Worm (Caenorhabditis elegans): ENCODE measurements around the gene str-166.
A peak's percentile ranks its signal among the peaks of the same experiment; 100 is the strongest.

Gene str-166

ce11 chrIV:4883984-4884383 is at the start of gene str-166:
Gene str-166 (plus strand): TSS chrIV:4884284.
- TF ChIP-seq efl-1 (optimal IDR thresholded peaks at IDR 0.05) (no peak), efl-1 (GFP tag; optimal IDR thresholded peaks at IDR 0.05 in 1 of 2) (peak in 1 of 2 experiments; percentile 85), grh-1 (GFP tag; IDR thresholded peaks at IDR 0.05) (no peak)

- TF ChIP-seq elt-2 (tag; optimal IDR thresholded peaks at IDR 0.05): peak; percentile 48
- no peak for TF ChIP-seq fkh-10 (GFP tag; optimal IDR thresholded peaks at IDR 0.05)
These were observed 42.1 kb upstream of the str-166 start for ce11 chrIV:4842030-4842429.

ce11 chrIV:4846793-4847192 is 37.3 kb upstream of the str-166 start, which contains the start of gene tat-2:
Gene tat-2 (minus strand): TSS chrIV:4846893.
- TF ChIP-seq nhr-19 (GFP tag; conservative IDR thresholded peaks at IDR 0.05) (no peak), fkh-4 (tag; optimal IDR thresholded peaks at IDR 0.05; ENCODE audit: borderline replicate concordance) (no peak), lin-35 (GFP tag; optimal IDR thresholded peaks at IDR 0.05) (no peak)

ce11 chrIV:4856195-4856594 is 27.9 kb upstream of the str-166 start, which contains the start of gene Y17G9A.2:
Gene Y17G9A.2 (minus strand): TSS chrIV:4856295.
- TF ChIP-seq elt-3 (tag; optimal IDR thresholded peaks at IDR 0.05) (peak in 1 of 6 experiments; percentile 21), ets-5 (GFP tag; IDR thresholded peaks at IDR 0.05) (no peak)

- TF ChIP-seq fkh-4 (tag; optimal IDR thresholded peaks at IDR 0.05; ENCODE audit: borderline replicate concordance) (no peak), nhr-76 (tag; optimal IDR thresholded peaks at IDR 0.05) (no peak), nhr-85 (tag) (no peak), lin-35 (GFP tag; optimal IDR thresholded peaks at IDR 0.05) (no peak), dsc-1 (tag; optimal IDR thresholded peaks at IDR 0.05) (no peak), hlh-17 (GFP tag; optimal IDR thresholded peaks at IDR 0.05; ENCODE audit: borderline replicate concordance) (no peak), tbx-2 (tag; optimal IDR thresholded peaks at IDR 0.05) (no peak), rnt-1 (tag; optimal IDR thresholded peaks at IDR 0.05) (no peak), egl-13 (tag; optimal IDR thresholded peaks at IDR 0.05) (no peak), blmp-1 (tag; optimal IDR thresholded peaks at IDR 0.05) (no peak), jun-1 (tag; optimal IDR thresholded peaks at IDR 0.05) (no peak), ceh-63 (GFP tag; optimal IDR thresholded peaks at IDR 0.05) (no peak)
These were observed 25.5 kb upstream of the str-166 start, which contains the start of gene Y17G9A.3 for ce11 chrIV:4858573-4858972. Gene Y17G9A.3 (minus strand): TSS chrIV:4858673.

ce11 chrIV:4861449-4861848 is 22.6 kb upstream of the str-166 start, which contains the start of the genes Y17G9A.4 and str-173:
Gene Y17G9A.4 (minus strand): TSS chrIV:4861549.
Gene str-173 (plus strand): TSS chrIV:4861773.
- no peak for TF ChIP-seq lin-35 (GFP tag; optimal IDR thresholded peaks at IDR 0.05)
- TF ChIP-seq swsn-7 (tag; optimal IDR thresholded peaks at IDR 0.05): no peak
- no peak for TF ChIP-seq zag-1 (tag; optimal IDR thresholded peaks at IDR 0.05)
- TF ChIP-seq ceh-63 (GFP tag; optimal IDR thresholded peaks at IDR 0.05): no peak
- no peak for TF ChIP-seq ztf-4 (tag; optimal IDR thresholded peaks at IDR 0.05)
- no peak for TF ChIP-seq skn-1 (tag; optimal IDR thresholded peaks at IDR 0.05)
- no peak for TF ChIP-seq nhr-85 (tag)
- TF ChIP-seq nhr-20 (tag; optimal IDR thresholded peaks at IDR 0.05): no peak
- TF ChIP-seq jun-1 (tag; optimal IDR thresholded peaks at IDR 0.05): no peak
- no peak for TF ChIP-seq hpl-2 (GFP tag; optimal IDR thresholded peaks at IDR 0.05)
- TF ChIP-seq lin-13 (GFP tag; optimal IDR thresholded peaks at IDR 0.05): no peak
- no peak for TF ChIP-seq C34B4.2 (tag; optimal IDR thresholded peaks at IDR 0.05)
- TF ChIP-seq tbx-2 (tag; optimal IDR thresholded peaks at IDR 0.05): no peak
- TF ChIP-seq C16A3.4 (tag; optimal IDR thresholded peaks at IDR 0.05): no peak
- TF ChIP-seq rnt-1 (tag; optimal IDR thresholded peaks at IDR 0.05): no peak

ce11 chrIV:4864524-4864923 is 19.6 kb upstream of the str-166 start:
- no peak for TF ChIP-seq nhr-90 (tag; optimal IDR thresholded peaks at IDR 0.05; ENCODE audit: poor library complexity)
- no peak for TF ChIP-seq dsc-1 (tag; optimal IDR thresholded peaks at IDR 0.05)
- no peak for TF ChIP-seq C34B4.2 (tag; optimal IDR thresholded peaks at IDR 0.05)
- no peak for TF ChIP-seq efl-3 (GFP tag; optimal IDR thresholded peaks at IDR 0.05)
- TF ChIP-seq mep-1 (tag; optimal IDR thresholded peaks at IDR 0.05): no peak
- no peak for TF ChIP-seq jun-1 (tag; optimal IDR thresholded peaks at IDR 0.05)
- TF ChIP-seq fkh-10 (GFP tag; optimal IDR thresholded peaks at IDR 0.05): no peak
- no peak for TF ChIP-seq sup-37 (GFP tag; optimal IDR thresholded peaks at IDR 0.05)
- no peak for TF ChIP-seq ceh-63 (GFP tag; optimal IDR thresholded peaks at IDR 0.05)
- no peak for TF ChIP-seq zip-4 (GFP tag; optimal IDR thresholded peaks at IDR 0.05)
- no peak for TF ChIP-seq C04F5.9 (tag; optimal IDR thresholded peaks at IDR 0.05)
- no peak for TF ChIP-seq hlh-4 (tag; optimal IDR thresholded peaks at IDR 0.05)
- TF ChIP-seq nhr-237 (tag; optimal IDR thresholded peaks at IDR 0.05): no peak
- TF ChIP-seq nhr-85 (tag): no peak
- TF ChIP-seq pqm-1 (tag; optimal IDR thresholded peaks at IDR 0.05): no peak
- TF ChIP-seq irx-1 (tag; optimal IDR thresholded peaks at IDR 0.05): no peak
- TF ChIP-seq nhr-47 (tag; optimal IDR thresholded peaks at IDR 0.05): no peak
